Fruit fly (Drosophila melanogaster) S2 (cell line): ENCODE measurements around the gene CG42758.

Experiments
- CG8478 ChIP-seq: fragments of >200 bp; optimal IDR thresholded peaks from 2 replicates; lab custom pipeline; 2018
- CTCF ChIP-seq, 2 experiments: fragments of >200 bp; optimal IDR thresholded peaks; 2 replicates each; lab custom pipeline; 2018

DNA sequence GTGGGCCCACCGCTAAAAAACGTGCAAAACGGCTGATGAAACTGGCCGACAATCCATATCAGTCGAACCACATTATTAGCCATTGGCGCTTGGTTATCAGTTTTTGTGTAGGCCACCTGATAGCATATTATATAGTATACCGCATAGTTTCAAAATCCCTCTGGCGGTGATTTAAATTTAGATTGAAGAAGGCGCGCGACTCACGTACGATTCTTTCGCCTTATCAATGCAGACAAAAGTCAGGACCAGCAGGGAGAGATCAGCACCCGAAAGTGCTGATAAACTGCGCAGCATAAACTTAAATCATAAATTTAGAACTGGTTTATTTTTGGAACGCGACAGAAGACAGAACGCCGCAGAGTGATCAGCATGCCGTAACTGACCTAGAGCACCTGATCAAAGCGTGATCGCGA is 13.3 kb upstream of the CG42758 start:
- TF ChIP-seq CTCF (optimal IDR thresholded peaks at IDR 0.05; lab: Kevin White, UChicago) (no peak), CG8478 (lab: Kevin White, UChicago) (no peak)
